Fruit fly (Drosophila melanogaster): ENCODE measurements around the gene Zif.

Gene Zif

dm6 chr3R:6432784-6433469 lies 24.0 kb upstream of the Zif start:
- no peak for TF ChIP-seq CG12605 (GFP tag; IDR thresholded peaks at IDR 0.05)
- TF ChIP-seq Pif1A (GFP tag; optimal IDR thresholded peaks at IDR 0.05) = peak; percentile 24
- peak; percentile 23 for TF ChIP-seq EcR (GFP tag; optimal IDR thresholded peaks at IDR 0.05)
- TF ChIP-seq CG34367 (tag; optimal IDR thresholded peaks at IDR 0.05) = no peak

DNA sequence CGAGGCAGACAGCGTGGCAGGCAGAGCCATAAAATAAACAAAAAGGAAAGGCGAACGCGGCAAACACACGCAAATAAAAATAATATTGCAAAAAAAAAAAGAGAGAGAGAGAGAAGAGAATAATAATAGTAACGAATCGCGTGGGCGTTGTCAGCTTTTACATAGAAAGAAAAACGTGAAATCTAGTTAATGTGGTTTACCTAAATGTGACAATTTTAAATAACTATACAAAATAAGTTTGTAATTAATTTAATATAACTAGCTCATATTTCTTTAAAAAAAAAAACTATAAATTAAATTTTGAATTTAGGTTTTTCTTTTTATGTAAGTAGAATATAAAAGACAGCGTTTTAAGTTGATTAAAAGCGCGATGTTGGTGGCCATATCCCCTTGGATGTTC lies 23.0 kb upstream of the Zif start:
- TF ChIP-seq fd96Ca (GFP tag; IDR thresholded peaks at IDR 0.05) (no peak), Snoo (tag; optimal IDR thresholded peaks at IDR 0.05) (no peak), Ets98B (GFP tag; IDR thresholded peaks at IDR 0.05) (peak; percentile 42; the same call in 1 of the 2 replicates), rn (GFP tag; IDR thresholded peaks at IDR 0.05) (no peak), Pif1A (GFP tag; optimal IDR thresholded peaks at IDR 0.05) (no peak), CG32121 (GFP tag; IDR thresholded peaks at IDR 0.05) (peak; percentile 66; the same call in 1 of the 2 replicates), Pif1B (GFP tag; optimal IDR thresholded peaks at IDR 0.05) (no peak), CG10348 (GFP tag; IDR thresholded peaks at IDR 0.05) (no peak), CG17806 (tag; optimal IDR thresholded peaks at IDR 0.05) (no peak), CG34367 (tag; optimal IDR thresholded peaks at IDR 0.05) (no peak), CG13204 (GFP tag; optimal IDR thresholded peaks at IDR 0.05) (no peak), CG15710 (tag; optimal IDR thresholded peaks at IDR 0.05) (no peak), D1 (tag; optimal IDR thresholded peaks at IDR 0.05) (no peak), CG12605 (GFP tag; IDR thresholded peaks at IDR 0.05) (peak; percentile 16; the same call in 1 of the 2 replicates), EcR (GFP tag; optimal IDR thresholded peaks at IDR 0.05) (no peak), gl (tag; optimal IDR thresholded peaks at IDR 0.05) (no peak), CG14655 (GFP tag; optimal IDR thresholded peaks at IDR 0.05) (no peak), CG9948 (tag; optimal IDR thresholded peaks at IDR 0.05) (no peak), CG8301 (tag; optimal IDR thresholded peaks at IDR 0.05) (no peak), CG8159 (tag; optimal IDR thresholded peaks at IDR 0.05) (peak; percentile 27), CG4496 (GFP tag; IDR thresholded peaks at IDR 0.05) (0 out of 3 replicates have a peak, but pooled peaks have one; percentile 41)

dm6 chr3R:6435219-6435618 lies 21.7 kb upstream of the Zif start:
- no peak for TF ChIP-seq Pif1B (GFP tag; optimal IDR thresholded peaks at IDR 0.05)
- no peak for TF ChIP-seq CG13204 (GFP tag; optimal IDR thresholded peaks at IDR 0.05)
- no peak for TF ChIP-seq Ets98B (GFP tag; IDR thresholded peaks at IDR 0.05)
- TF ChIP-seq D1 (tag; optimal IDR thresholded peaks at IDR 0.05) = no peak
- TF ChIP-seq Pif1A (GFP tag; optimal IDR thresholded peaks at IDR 0.05) = no peak
- TF ChIP-seq CG15710 (tag; optimal IDR thresholded peaks at IDR 0.05) = no peak
- TF ChIP-seq CG34367 (tag; optimal IDR thresholded peaks at IDR 0.05) = no peak
- no peak for TF ChIP-seq CG8159 (tag; optimal IDR thresholded peaks at IDR 0.05)
- no peak for TF ChIP-seq CG12605 (GFP tag; IDR thresholded peaks at IDR 0.05)
- TF ChIP-seq CG32121 (GFP tag; IDR thresholded peaks at IDR 0.05) = no peak
- TF ChIP-seq CG14655 (GFP tag; optimal IDR thresholded peaks at IDR 0.05) = no peak
- no peak for TF ChIP-seq CG4496 (GFP tag; IDR thresholded peaks at IDR 0.05)
- TF ChIP-seq Snoo (tag; optimal IDR thresholded peaks at IDR 0.05) = no peak
- TF ChIP-seq rn (GFP tag; IDR thresholded peaks at IDR 0.05) = no peak
- TF ChIP-seq EcR (GFP tag; optimal IDR thresholded peaks at IDR 0.05) = no peak
- TF ChIP-seq fd96Ca (GFP tag; IDR thresholded peaks at IDR 0.05) = no peak

DNA sequence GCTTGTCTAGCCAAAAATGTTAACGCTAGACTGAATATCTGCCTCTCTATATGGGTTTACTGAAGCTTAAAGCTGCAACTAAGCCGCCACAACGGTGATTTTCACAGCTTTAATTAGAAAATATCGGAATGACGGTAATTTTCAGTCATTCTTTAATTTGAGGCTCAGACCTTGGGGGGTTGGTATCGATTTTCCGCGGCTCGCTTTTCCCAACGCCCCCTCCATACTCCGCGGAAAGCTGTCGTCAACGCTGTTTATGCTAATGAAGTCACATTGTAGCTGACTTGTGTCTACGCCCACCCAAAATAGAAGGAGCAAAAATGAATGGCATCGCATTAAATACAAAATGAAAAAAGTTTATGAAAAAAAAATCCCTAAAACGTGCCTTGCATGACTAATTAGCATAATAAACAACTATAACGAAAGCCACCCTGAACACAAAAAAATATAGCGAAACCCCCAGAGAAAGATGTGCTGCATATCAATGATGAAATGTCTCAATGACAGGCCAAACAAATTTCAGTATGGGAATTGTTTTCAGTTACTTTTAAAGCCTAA lies 21.0 kb upstream of the Zif start:
- TF ChIP-seq EcR (GFP tag; optimal IDR thresholded peaks at IDR 0.05) (no peak), CG10348 (GFP tag; IDR thresholded peaks at IDR 0.05) (no peak), CG4496 (GFP tag; IDR thresholded peaks at IDR 0.05) (no peak)

DNA sequence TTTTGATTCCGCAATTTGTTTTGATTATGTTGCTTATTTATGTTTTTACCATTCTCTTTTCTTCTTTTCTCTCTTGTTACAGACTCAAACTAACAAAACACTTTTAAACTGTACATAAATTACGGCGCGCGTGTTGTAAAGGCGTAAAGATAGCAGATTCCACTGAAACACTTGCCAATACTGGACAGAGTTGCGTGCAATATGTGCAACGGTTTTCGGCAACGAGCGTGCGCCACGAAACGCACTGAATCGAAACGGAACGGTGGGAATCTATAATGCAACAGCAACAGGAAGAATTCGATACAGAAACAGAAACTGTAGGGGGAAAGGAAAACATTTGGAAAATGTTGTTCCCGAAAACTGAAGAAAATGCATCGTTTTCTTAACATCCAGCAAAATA lies 20.2 kb upstream of the Zif start:
- TF ChIP-seq D1 (tag; optimal IDR thresholded peaks at IDR 0.05) = no peak
- no peak for TF ChIP-seq CG8301 (tag; optimal IDR thresholded peaks at IDR 0.05)
- TF ChIP-seq Pif1B (GFP tag; optimal IDR thresholded peaks at IDR 0.05) = no peak
- TF ChIP-seq CG10348 (GFP tag; IDR thresholded peaks at IDR 0.05) = no peak
- TF ChIP-seq Snoo (tag; optimal IDR thresholded peaks at IDR 0.05) = no peak
- no peak for TF ChIP-seq CG4496 (GFP tag; IDR thresholded peaks at IDR 0.05)
- no peak for TF ChIP-seq CG9948 (tag; optimal IDR thresholded peaks at IDR 0.05)

DNA sequence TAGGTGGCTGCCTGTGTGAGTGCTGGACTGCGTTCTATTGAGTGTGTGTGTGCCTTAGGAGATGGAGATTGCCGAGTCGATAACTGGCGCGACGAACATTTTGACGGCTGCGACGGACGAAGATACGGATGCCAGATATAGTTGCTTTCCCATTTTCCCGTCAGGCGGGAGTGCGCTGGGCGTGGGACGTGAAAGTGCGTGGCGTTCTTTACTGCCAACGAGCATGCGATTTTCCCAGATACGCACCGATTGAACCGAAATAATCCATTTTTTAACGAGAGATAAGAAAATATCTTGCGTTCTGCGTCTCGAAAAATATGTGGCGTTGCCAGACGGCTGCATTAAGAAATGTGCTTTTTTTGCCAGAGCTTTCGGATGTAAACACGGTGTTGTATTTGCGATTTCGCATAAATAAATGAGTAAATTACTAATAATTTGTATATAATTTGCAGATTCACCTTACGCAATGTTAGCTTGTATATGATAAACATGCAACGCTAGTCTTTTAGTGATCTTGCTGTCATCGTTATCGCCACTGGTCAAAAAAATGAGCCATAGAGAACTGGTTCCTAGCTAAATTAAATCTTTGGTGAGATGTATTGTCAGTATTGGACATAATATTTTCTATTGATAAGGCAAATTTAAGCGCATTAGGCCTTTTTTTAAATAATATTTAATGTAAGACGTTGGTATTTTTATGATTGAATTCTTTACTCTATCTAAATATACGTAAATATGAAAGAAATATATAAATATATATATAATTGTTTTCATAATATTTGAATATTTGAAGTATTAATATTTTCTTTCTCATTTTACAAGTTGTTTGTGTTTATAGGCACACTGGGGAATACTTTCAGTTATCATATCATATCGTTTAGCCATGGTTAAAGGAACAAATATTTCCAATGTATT lies 491 bp upstream of the Zif start, which contains the start of gene CG9727:
Gene CG9727, minus strand, starts transcription at position 537 of the 915 bp plus-strand sequence.
- TF ChIP-seq fd96Ca (GFP tag; IDR thresholded peaks at IDR 0.05) = no peak
- TF ChIP-seq CG4496 (GFP tag; IDR thresholded peaks at IDR 0.05) = 0 out of 3 replicates have a peak, but pooled peaks have one; percentile 14
